Worm (Caenorhabditis elegans): ENCODE data around the gene K08H2.2.
A peak's percentile ranks its signal among the peaks of the same experiment; 100 is the strongest.

K08H2.2 gene

ce11 chrX:13251354-13251843 lies 16.6 kb upstream of the K08H2.2 start (continued):
- peak; percentile 85 to 99 for TF ChIP-seq mdl-1 (tag; optimal IDR thresholded peaks at IDR 0.05)
- no peak for TF ChIP-seq madf-5 (GFP tag; IDR thresholded peaks at IDR 0.05)
- TF ChIP-seq mxl-3 (GFP tag; optimal IDR thresholded peaks at IDR 0.05): peak; percentile 86
- no peak for TF ChIP-seq R02D3.7 (tag; optimal IDR thresholded peaks at IDR 0.05)
- TF ChIP-seq F26F4.8 (GFP tag; conservative IDR thresholded peaks at IDR 0.05): no peak
- no peak for TF ChIP-seq snpc-4 (tag; optimal IDR thresholded peaks at IDR 0.05)
- no peak for TF ChIP-seq dpl-1 (GFP tag; optimal IDR thresholded peaks at IDR 0.05)
- peak; percentile 55 for TF ChIP-seq rbr-2 (tag; optimal IDR thresholded peaks at IDR 0.05)
- TF ChIP-seq Y5F2A.4 (GFP tag; optimal IDR thresholded peaks at IDR 0.05): no peak
- TF ChIP-seq dmd-9 (GFP tag; IDR thresholded peaks at IDR 0.05): no peak
- peak; percentile 68 for TF ChIP-seq mes-2 (tag; optimal IDR thresholded peaks at IDR 0.05; ENCODE audit: poor library complexity, severe bottlenecking)
- peak; percentile 74 for TF ChIP-seq dmd-6 (GFP tag; IDR thresholded peaks at IDR 0.05)
- TF ChIP-seq lsy-2 (tag; optimal IDR thresholded peaks at IDR 0.05): peak; percentile 7 to 55
- no peak for TF ChIP-seq ama-1 (optimal IDR thresholded peaks at IDR 0.05)
- TF ChIP-seq aha-1 (tag): peak; percentile 50
- TF ChIP-seq tag-97 (GFP tag; IDR thresholded peaks at IDR 0.05): no peak
- no peak for TF ChIP-seq nhr-111 (GFP tag; optimal IDR thresholded peaks at IDR 0.05)
- TF ChIP-seq ctbp-1 (GFP tag; IDR thresholded peaks at IDR 0.05): 0 out of 2 replicates have a peak, but pooled peaks have one; percentile 46
- TF ChIP-seq arid-1 (GFP tag; conservative IDR thresholded peaks at IDR 0.05): peak; percentile 44; the same call in 1 of the 2 replicates
- peak; percentile 52 for TF ChIP-seq T26A8.4 (GFP tag; IDR thresholded peaks at IDR 0.05)
- TF ChIP-seq dve-1 (tag; optimal IDR thresholded peaks at IDR 0.05; ENCODE audit: insufficient read depth): peak; percentile 35
- TF ChIP-seq hlh-30 (tag; optimal IDR thresholded peaks at IDR 0.05; ENCODE audit: insufficient read depth): peak; percentile 93
- TF ChIP-seq egl-27 (tag; optimal IDR thresholded peaks at IDR 0.05): no peak
- no peak for TF ChIP-seq ceh-82 (tag; optimal IDR thresholded peaks at IDR 0.05)
- no peak for TF ChIP-seq pqm-1 (tag; optimal IDR thresholded peaks at IDR 0.05)
- peak; percentile 74 for TF ChIP-seq nhr-28 (tag; optimal IDR thresholded peaks at IDR 0.05)
- peak; percentile 22 for TF ChIP-seq nhr-48 (tag; optimal IDR thresholded peaks at IDR 0.05)
- peak; percentile 81 for TF ChIP-seq mep-1 (tag; optimal IDR thresholded peaks at IDR 0.05)
- TF ChIP-seq daf-8 (GFP tag; IDR thresholded peaks at IDR 0.05): no peak
- no peak for TF ChIP-seq nhr-102 (tag; optimal IDR thresholded peaks at IDR 0.05)
- TF ChIP-seq lin-13 (GFP tag; optimal IDR thresholded peaks at IDR 0.05): no peak
- no peak for TF ChIP-seq attf-4 (tag; optimal IDR thresholded peaks at IDR 0.05)
- peak in 1 of 2 experiments; percentile 99 for TF ChIP-seq unc-62 (GFP tag; optimal IDR thresholded peaks at IDR 0.05 in 1 of 2)
- TF ChIP-seq unc-62 (tag; optimal IDR thresholded peaks at IDR 0.05): no peak
- TF ChIP-seq hif-1 (tag; optimal IDR thresholded peaks at IDR 0.05): peak in 1 of 2 experiments; percentile 69

- TF ChIP-seq php-3 (GFP tag; IDR thresholded peaks at IDR 0.05) (0 out of 2 replicates have a peak, but pooled peaks have one; percentile 44), nhr-102 (tag; optimal IDR thresholded peaks at IDR 0.05) (peak; percentile 28), hif-1 (tag; optimal IDR thresholded peaks at IDR 0.05) (peak in 1 of 2 experiments; percentile 41), jun-1 (tag; optimal IDR thresholded peaks at IDR 0.05) (no peak), nhr-25 (tag; optimal IDR thresholded peaks at IDR 0.05; ENCODE audit: borderline replicate concordance, insufficient read depth) (peak; percentile 53), mes-2 (tag; optimal IDR thresholded peaks at IDR 0.05; ENCODE audit: poor library complexity, severe bottlenecking) (peak; percentile 64), dve-1 (tag; optimal IDR thresholded peaks at IDR 0.05; ENCODE audit: insufficient read depth) (peak; percentile 92), mdt-29 (GFP tag; IDR thresholded peaks at IDR 0.05) (no peak), tra-1 (GFP tag; IDR thresholded peaks at IDR 0.05) (peak; percentile 65; the same call in 1 of the 2 replicates), nhr-6 (tag; optimal IDR thresholded peaks at IDR 0.05) (peak; percentile 6), hlh-11 (tag; optimal IDR thresholded peaks at IDR 0.05) (peak; percentile 83), pqm-1 (tag; optimal IDR thresholded peaks at IDR 0.05) (peak; percentile 66), fkh-10 (GFP tag; optimal IDR thresholded peaks at IDR 0.05) (no peak), arid-1 (GFP tag; conservative IDR thresholded peaks at IDR 0.05) (0 out of 2 replicates have a peak, but pooled peaks have one; percentile 29), aha-1 (tag) (peak; percentile 98), R02D3.7 (tag; optimal IDR thresholded peaks at IDR 0.05) (no peak), unc-62 (GFP tag; optimal IDR thresholded peaks at IDR 0.05 in 1 of 2) (peak in 1 of 2 experiments; percentile 33), unc-62 (tag; optimal IDR thresholded peaks at IDR 0.05) (no peak), mdl-1 (tag; optimal IDR thresholded peaks at IDR 0.05) (peak; percentile 38 to 90), mxl-3 (GFP tag; optimal IDR thresholded peaks at IDR 0.05) (peak; percentile 78), hmg-1.1 (GFP tag; IDR thresholded peaks at IDR 0.05) (peak; percentile 34; the same call in 1 of the 2 replicates), dmd-6 (GFP tag; IDR thresholded peaks at IDR 0.05) (peak; percentile 83), Y48G9A.11 (GFP tag; IDR thresholded peaks at IDR 0.05) (no peak), nhr-48 (tag; optimal IDR thresholded peaks at IDR 0.05) (peak; percentile 39), mep-1 (tag; optimal IDR thresholded peaks at IDR 0.05) (peak; percentile 78), pha-4 (GFP tag; IDR thresholded peaks at IDR 0.05) (no peak), pha-4 (tag; optimal IDR thresholded peaks at IDR 0.05) (peak; percentile 68), nhr-10 (tag; optimal IDR thresholded peaks at IDR 0.05) (peak; percentile 86)
Measured at ce11 chrX:13250163-13250562, 15.4 kb upstream of the K08H2.2 start.

All from whole organism, L4 larva.